Worm (Caenorhabditis elegans) whole organism, L4 larva: Measurements from ENCODE around the gene F02E8.4.
A peak's percentile ranks its signal among the peaks of the same experiment; 100 is the strongest.

Experiments used
- F26F4.8 ChIP-seq: fragments of 200-800 bp; sonication (Bioruptor generic); conservative IDR thresholded peaks from 2 replicates; pipeline ENCODE4 v1.3.6; 2022; ENCODE audit warnings: missing genetic modification characterization, missing compliant biosample characterization
- T20F7.1 ChIP-seq: fragments of 200-800 bp; sonication (Bioruptor generic); optimal IDR thresholded peaks from 2 replicates; lab custom pipeline; 2018; ENCODE audit warnings: mild to moderate bottlenecking, missing genetic modification characterization, missing compliant biosample characterization
- Y48G9A.11 ChIP-seq: fragments of 200-800 bp; sonication (Bioruptor generic); IDR thresholded peaks from 2 replicates; pipeline ENCODE4 v1.3.6; 2022; ENCODE audit warnings: missing genetic modification reagents, missing genetic modification characterization, missing compliant biosample characterization
- aha-1 ChIP-seq: fragments of 150-350 bp; peaks from one replicate; lab custom pipeline; 2014; ENCODE audit warnings: missing biosample characterization, missing genetic modification characterization
- ceh-20 ChIP-seq: fragments of 200-800 bp; sonication (Bioruptor generic); IDR thresholded peaks from 2 replicates; pipeline ENCODE4 v1.3.6; 2022; ENCODE audit warnings: missing genetic modification reagents, missing genetic modification characterization, missing compliant biosample characterization
- ceh-32 ChIP-seq: sonication (generic microtip); optimal IDR thresholded peaks from 2 replicates; lab custom pipeline; 2016; ENCODE audit warnings: mild to moderate bottlenecking, missing genetic modification characterization, missing compliant biosample characterization; ENCODE audit not compliant: poor library complexity
- ceh-44 ChIP-seq: fragments of 200-800 bp; sonication (Bioruptor generic); IDR thresholded peaks from 2 replicates; pipeline ENCODE4 v1.3.6; 2022; ENCODE audit warnings: missing genetic modification reagents, missing genetic modification characterization, missing compliant biosample characterization
- daf-16 ChIP-seq, 3 experiments: sonication (generic microtip); optimal IDR thresholded peaks; 2 replicates each; lab custom pipeline; 2016 to 2017; ENCODE audit warnings: missing genetic modification characterization in 3 of 3, missing genetic modification reagents in 3 of 3, mild to moderate bottlenecking in 2 of 3, missing compliant biosample characterization in 2 of 3, missing biosample characterization in 1 of 3, moderate library complexity in 1 of 3
- dmd-6 ChIP-seq: fragments of 200-800 bp; sonication (Bioruptor generic); IDR thresholded peaks from 2 replicates; pipeline ENCODE4 v1.3.6; 2022; ENCODE audit warnings: missing genetic modification reagents, missing genetic modification characterization, missing compliant biosample characterization
- dmd-8 ChIP-seq: fragments of 200-800 bp; sonication (Bioruptor generic); IDR thresholded peaks from 2 replicates; pipeline ENCODE4 v1.3.6; 2022; ENCODE audit warnings: missing genetic modification characterization, missing compliant biosample characterization
- dpl-1 ChIP-seq: fragments of 150-350 bp; optimal IDR thresholded peaks from 2 replicates; lab custom pipeline; 2014; ENCODE audit warnings: missing biosample characterization, missing genetic modification reagents, missing genetic modification characterization
- egl-43 ChIP-seq: fragments of 200-800 bp; sonication (Bioruptor generic); IDR thresholded peaks from 2 replicates; pipeline ENCODE4 v1.3.6; 2022; ENCODE audit warnings: missing genetic modification reagents, missing genetic modification characterization, missing compliant biosample characterization
- fkh-10 ChIP-seq: fragments of 150-350 bp; optimal IDR thresholded peaks from 2 replicates; lab custom pipeline; 2014; ENCODE audit warnings: missing biosample characterization, missing genetic modification reagents, missing genetic modification characterization
- jun-1 ChIP-seq: fragments of 150-350 bp; optimal IDR thresholded peaks from 2 replicates; lab custom pipeline; 2014; ENCODE audit warnings: missing biosample characterization, missing genetic modification reagents, missing genetic modification characterization
- lim-7 ChIP-seq: fragments of 200-800 bp; sonication (Bioruptor generic); IDR thresholded peaks from 2 replicates; pipeline ENCODE4 v1.3.6; 2022; ENCODE audit warnings: missing genetic modification characterization, missing compliant biosample characterization
- lin-29 ChIP-seq: fragments of 200-800 bp; sonication (Bioruptor generic); IDR thresholded peaks from 2 replicates; pipeline ENCODE4 v1.3.6; 2022; ENCODE audit warnings: missing genetic modification reagents, missing genetic modification characterization, missing compliant biosample characterization
- lir-3 ChIP-seq: sonication (generic microtip); optimal IDR thresholded peaks from 2 replicates; lab custom pipeline; 2016; ENCODE audit warnings: mild to moderate bottlenecking, missing genetic modification characterization, missing compliant biosample characterization
- lsy-2 ChIP-seq, 2 experiments: fragments of 150-350 bp in 1 of 2; sonication (generic microtip) in 1 of 2; optimal IDR thresholded peaks; 2 replicates each; lab custom pipeline; 2014 to 2017; ENCODE audit warnings: missing biosample characterization in 2 of 2, missing genetic modification characterization in 2 of 2
- nhr-10 ChIP-seq: fragments of 150-350 bp; optimal IDR thresholded peaks from 2 replicates; lab custom pipeline; 2014; ENCODE audit warnings: missing biosample characterization, missing genetic modification characterization
- nhr-237 ChIP-seq: sonication (generic microtip); optimal IDR thresholded peaks from 2 replicates; lab custom pipeline; 2017; ENCODE audit warnings: missing biosample characterization, missing genetic modification characterization
- nhr-25 ChIP-seq: sonication (generic microtip); optimal IDR thresholded peaks from 2 replicates; lab custom pipeline; 2017; ENCODE audit warnings: missing genetic modification characterization, mild to moderate bottlenecking, missing compliant biosample characterization, antibody characterized with exemption, moderate library complexity, borderline replicate concordance; ENCODE audit not compliant: insufficient read depth
- nhr-42 ChIP-seq: fragments of 200-800 bp; sonication (Bioruptor generic); IDR thresholded peaks from 2 replicates; pipeline ENCODE4 v1.3.6; 2022; ENCODE audit warnings: missing genetic modification characterization, missing compliant biosample characterization
- nhr-48 ChIP-seq: sonication (generic microtip); optimal IDR thresholded peaks from 2 replicates; lab custom pipeline; 2016; ENCODE audit warnings: mild to moderate bottlenecking, missing genetic modification characterization, missing compliant biosample characterization
- pha-4 ChIP-seq, 2 experiments: fragments of 150-350 bp in 1 of 2; fragments of 200-800 bp in 1 of 2; sonication (Bioruptor generic) in 1 of 2; IDR thresholded peaks in 1 of 2; optimal IDR thresholded peaks in 1 of 2; 2 replicates each; pipeline versions ENCODE4 v1.3.6 to Lab custom; 2014 to 2022; ENCODE audit warnings: missing genetic modification characterization in 2 of 2, missing genetic modification reagents in 2 of 2, missing biosample characterization in 1 of 2, missing compliant biosample characterization in 1 of 2
- sdz-12 ChIP-seq: fragments of 200-800 bp; sonication (Bioruptor generic); optimal IDR thresholded peaks from 2 replicates; lab custom pipeline; 2018; ENCODE audit warnings: mild to moderate bottlenecking, missing genetic modification characterization, missing compliant biosample characterization
- set-16 ChIP-seq: fragments of 200-800 bp; sonication (Bioruptor generic); IDR thresholded peaks from 2 replicates; pipeline ENCODE4 v1.3.6; 2022; ENCODE audit warnings: missing genetic modification reagents, missing genetic modification characterization, missing compliant biosample characterization
- snpc-1.2 ChIP-seq: fragments of 200-800 bp; sonication (Bioruptor generic); IDR thresholded peaks from 2 replicates; pipeline ENCODE4 v1.3.6; 2022; ENCODE audit warnings: missing genetic modification reagents, missing genetic modification characterization, missing compliant biosample characterization
- spr-3 ChIP-seq: fragments of 200-800 bp; sonication (Bioruptor generic); optimal IDR thresholded peaks from 2 replicates; lab custom pipeline; 2018; ENCODE audit warnings: mild to moderate bottlenecking, missing genetic modification characterization, missing compliant biosample characterization
- tra-1 ChIP-seq: fragments of 200-800 bp; sonication (Bioruptor generic); IDR thresholded peaks from 2 replicates; pipeline ENCODE4 v1.3.6; 2022; ENCODE audit warnings: missing genetic modification reagents, missing genetic modification characterization, missing compliant biosample characterization
- unc-62 ChIP-seq, 3 experiments: fragments of 150-350 bp in 1 of 3; sonication (generic microtip); optimal IDR thresholded peaks in 2 of 3; peaks in 1 of 3; 1 replicate in 1 of 3; 2 replicates in 2 of 3; lab custom pipeline; 2014 to 2017; ENCODE audit warnings: missing biosample characterization in 3 of 3, missing genetic modification characterization in 3 of 3, missing genetic modification reagents in 3 of 3, missing genotype in 1 of 3
- vab-7 ChIP-seq: fragments of 200-800 bp; sonication (Bioruptor generic); IDR thresholded peaks from 2 replicates; pipeline ENCODE4 v1.3.6; 2022; ENCODE audit warnings: missing genetic modification reagents, missing genetic modification characterization, missing compliant biosample characterization
- zfp-2 ChIP-seq: sonication (generic microtip); optimal IDR thresholded peaks from 2 replicates; lab custom pipeline; 2016; ENCODE audit warnings: mild to moderate bottlenecking, missing genetic modification characterization, missing compliant biosample characterization
- zip-2 ChIP-seq: fragments of 150-350 bp; optimal IDR thresholded peaks from 2 replicates; lab custom pipeline; 2014; ENCODE audit warnings: missing biosample characterization, missing genetic modification characterization

Gene F02E8.4

ce11 chrX:4410280-4410911 lies 43.5 kb upstream of the F02E8.4 start:
- peak in 1 of 2 experiments; percentile 56 for TF ChIP-seq daf-16 (GFP tag; optimal IDR thresholded peaks at IDR 0.05; lab: Kevin White, UChicago)
- no peak for TF ChIP-seq daf-16 (tag; optimal IDR thresholded peaks at IDR 0.05; lab: Kevin White, UChicago)
- 0 out of 2 replicates have a peak, but pooled peaks have one; percentile 52 for TF ChIP-seq Y48G9A.11 (GFP tag; lab: Robert Waterston, UW)
- no peak for TF ChIP-seq ceh-32 (tag; lab: Kevin White, UChicago)
- 0 out of 2 replicates have a peak, but pooled peaks have one; percentile 40 for TF ChIP-seq ceh-44
- TF ChIP-seq lim-7 (GFP tag; lab: Robert Waterston, UW) = peak; percentile 58; the same call in 1 of the 2 replicates
- peak; percentile 3 for TF ChIP-seq nhr-48 (tag; lab: Kevin White, UChicago)
- 0 out of 2 replicates have a peak, but pooled peaks have one; percentile 58 for TF ChIP-seq dmd-8 (GFP tag; lab: Robert Waterston, UW)
- peak; percentile 76 for TF ChIP-seq snpc-1.2 (GFP tag; lab: Robert Waterston, UW)
- peak; percentile 48; the same call in 1 of the 2 replicates for TF ChIP-seq pha-4 (GFP tag; IDR thresholded peaks at IDR 0.05; lab: Robert Waterston, UW)
- no peak for TF ChIP-seq pha-4 (tag; optimal IDR thresholded peaks at IDR 0.05; lab: Kevin White, UChicago)
- TF ChIP-seq F26F4.8 = 0 out of 2 replicates have a peak, but pooled peaks have one; percentile 22
- TF ChIP-seq vab-7 (GFP tag; lab: Robert Waterston, UW) = peak; percentile 76
- no peak for TF ChIP-seq nhr-10 (tag; lab: Kevin White, UChicago)
- no peak for TF ChIP-seq spr-3 (GFP tag; lab: Kevin White, UChicago)
- peak; percentile 13 for TF ChIP-seq lir-3 (tag; lab: Kevin White, UChicago)
- no peak for TF ChIP-seq jun-1
- TF ChIP-seq dmd-6 (GFP tag; lab: Robert Waterston, UW) = peak; percentile 29; the same call in 1 of the 2 replicates

- 0 out of 2 replicates have a peak, but pooled peaks have one; percentile 57 for TF ChIP-seq egl-43 (GFP tag; lab: Robert Waterston, UW)
- no peak for TF ChIP-seq dmd-6 (GFP tag; lab: Robert Waterston, UW)
- no peak for TF ChIP-seq daf-16 (GFP tag; optimal IDR thresholded peaks at IDR 0.05; lab: Kevin White, UChicago)
- TF ChIP-seq daf-16 (tag; optimal IDR thresholded peaks at IDR 0.05; lab: Kevin White, UChicago) = no peak
- no peak for TF ChIP-seq T20F7.1 (GFP tag; lab: Kevin White, UChicago)
- no peak for TF ChIP-seq zfp-2
- no peak for TF ChIP-seq ceh-20 (GFP tag; lab: Robert Waterston, UW)
- TF ChIP-seq zip-2 (tag; lab: Kevin White, UChicago) = no peak
- peak; percentile 63 for TF ChIP-seq set-16 (GFP tag; lab: Robert Waterston, UW)
- no peak for TF ChIP-seq nhr-25
- TF ChIP-seq dpl-1 (GFP tag; lab: Kevin White, UChicago) = no peak
- TF ChIP-seq lsy-2 (tag; optimal IDR thresholded peaks at IDR 0.05; lab: Kevin White, UChicago) = no peak
- no peak for TF ChIP-seq tra-1 (GFP tag; lab: Robert Waterston, UW)
- TF ChIP-seq nhr-237 (tag; lab: Kevin White, UChicago) = no peak
- TF ChIP-seq unc-62 (GFP tag; optimal IDR thresholded peaks at IDR 0.05 in 1 of 2; lab: Kevin White, UChicago) = peak in 1 of 2 experiments; percentile 66
- TF ChIP-seq unc-62 (tag; optimal IDR thresholded peaks at IDR 0.05; lab: Kevin White, UChicago) = no peak
- TF ChIP-seq aha-1 (tag; lab: Kevin White, UChicago) = peak; percentile 27
- no peak for TF ChIP-seq nhr-42 (GFP tag; lab: Robert Waterston, UW)
- TF ChIP-seq sdz-12 (GFP tag; lab: Kevin White, UChicago) = no peak
- TF ChIP-seq, all 104 proteins: peak for 4
Observed at ce11 chrX:4413206-4413605, 40.7 kb upstream of the F02E8.4 start.

ce11 chrX:4415289-4415688 lies 38.6 kb upstream of the F02E8.4 start:
- TF ChIP-seq lin-29 (GFP tag; lab: Robert Waterston, UW) (no peak), fkh-10 (GFP tag; lab: Kevin White, UChicago) (peak; percentile 49)
